Fruit fly (Drosophila melanogaster) whole organism: Measurements from ENCODE around the gene Septin4.

Source experiments
- CG8478 ChIP-seq: fragments of >200 bp; optimal IDR thresholded peaks from 2 replicates; lab custom pipeline; 2018; ENCODE audit warnings: inconsistent platforms
- Dll ChIP-seq: fragments of >200 bp; optimal IDR thresholded peaks from 2 replicates; lab custom pipeline; 2017
- EcR ChIP-seq, 2 experiments: fragments of >200 bp; optimal IDR thresholded peaks; 2 replicates each; lab custom pipeline; 2017; ENCODE audit warnings: missing biosample characterization in 2 of 2, missing genetic modification characterization in 2 of 2, missing genetic modification reagents in 2 of 2
- pan ChIP-seq: fragments of >200 bp; optimal IDR thresholded peaks from 2 replicates; lab custom pipeline; 2017
- psq ChIP-seq: fragments of >200 bp; optimal IDR thresholded peaks from 2 replicates; lab custom pipeline; 2017
- usp ChIP-seq: fragments of >200 bp; optimal IDR thresholded peaks from 2 replicates; lab custom pipeline; 2017; ENCODE audit warnings: missing biosample characterization, missing genetic modification characterization, mixed read lengths

The Septin4 gene

dm6 chrX:16637594-16638485, 57.1 kb downstream of the Septin4 start, which contains the start of gene RpS19a:
RpS19a (plus strand) TSS chrX:16637894.
- no peak for TF ChIP-seq psq (lab: Kevin White, UChicago)
- TF ChIP-seq usp (GFP tag; lab: Kevin White, UChicago), result no peak
- TF ChIP-seq EcR (GFP tag; optimal IDR thresholded peaks at IDR 0.05; lab: Kevin White, UChicago), result no peak
- no peak for TF ChIP-seq pan (lab: Kevin White, UChicago)
- no peak for TF ChIP-seq CG8478 (lab: Kevin White, UChicago)
- TF ChIP-seq Dll, result no peak

dm6 chrX:16637106-16637590, 57.8 kb downstream of the Septin4 start, which contains the start of gene Rok:
Rok (minus strand) TSS chrX:16637414.
- TF ChIP-seq CG8478 (lab: Kevin White, UChicago) (no peak), EcR (GFP tag; optimal IDR thresholded peaks at IDR 0.05; lab: Kevin White, UChicago) (no peak), Dll (no peak), usp (GFP tag; lab: Kevin White, UChicago) (no peak), pan (lab: Kevin White, UChicago) (no peak), psq (lab: Kevin White, UChicago) (no peak)
